Worm (Caenorhabditis elegans): Measurements from ENCODE around the gene srxa-18.

The srxa-18 gene

ce11 chrV:10120898-10121297, at the start of gene srxa-18:
Gene srxa-18 (minus strand): TSS chrV:10120997.
- no peak for TF ChIP-seq unc-62 (GFP tag; optimal IDR thresholded peaks at IDR 0.05)

ce11 chrV:10168870-10169269, 48.1 kb upstream of the srxa-18 start:
- TF ChIP-seq unc-62 (GFP tag; optimal IDR thresholded peaks at IDR 0.05) = no peak

ce11 chrV:10166368-10166767, 45.6 kb upstream of the srxa-18 start, which contains the start of gene C51E3.6:
Gene C51E3.6 (minus strand): TSS chrV:10166468.
- no peak for TF ChIP-seq unc-62 (GFP tag; optimal IDR thresholded peaks at IDR 0.05)

ce11 chrV:10160954-10161353, 40.2 kb upstream of the srxa-18 start, which contains the start of gene C51E3.10:
Gene C51E3.10 (minus strand): TSS chrV:10161134.
- no peak for TF ChIP-seq unc-62 (GFP tag; optimal IDR thresholded peaks at IDR 0.05)

- TF ChIP-seq unc-62 (GFP tag; optimal IDR thresholded peaks at IDR 0.05) = no peak
Observed at ce11 chrV:10159972-10160371, 39.2 kb upstream of the srxa-18 start.

- TF ChIP-seq unc-62 (GFP tag; optimal IDR thresholded peaks at IDR 0.05) = no peak
Observed at ce11 chrV:10158528-10158927, 37.7 kb upstream of the srxa-18 start, which contains the start of gene srsx-30. Gene srsx-30 (plus strand): TSS chrV:10158828.

ce11 chrV:10154698-10155097, 33.9 kb upstream of the srxa-18 start, which contains the start of gene srsx-29:
Gene srsx-29 (plus strand): TSS chrV:10154998.
- TF ChIP-seq unc-62 (GFP tag; optimal IDR thresholded peaks at IDR 0.05) = no peak

ce11 chrV:10153076-10153475, 32.3 kb upstream of the srxa-18 start:
- no peak for TF ChIP-seq unc-62 (GFP tag; optimal IDR thresholded peaks at IDR 0.05)

- no peak for TF ChIP-seq unc-62 (GFP tag; optimal IDR thresholded peaks at IDR 0.05)
Observed at ce11 chrV:10152278-10152677, 31.5 kb upstream of the srxa-18 start, which contains the start of gene srsx-28. Gene srsx-28 (plus strand): TSS chrV:10152578.

ce11 chrV:10149728-10150127, 28.9 kb upstream of the srxa-18 start, which contains the start of gene srsx-27:
Gene srsx-27 (plus strand): TSS chrV:10150028.
- no peak for TF ChIP-seq unc-62 (GFP tag; optimal IDR thresholded peaks at IDR 0.05)

- TF ChIP-seq unc-62 (GFP tag; optimal IDR thresholded peaks at IDR 0.05) = no peak
Observed at ce11 chrV:10148352-10148751, 27.6 kb upstream of the srxa-18 start, which contains the start of gene srsx-26. Gene srsx-26 (plus strand): TSS chrV:10148652.

ce11 chrV:10146787-10147186, 26.0 kb upstream of the srxa-18 start:
- TF ChIP-seq unc-62 (GFP tag; optimal IDR thresholded peaks at IDR 0.05) = no peak

ce11 chrV:10145653-10146052, 24.9 kb upstream of the srxa-18 start, which contains the start of gene C51E3.9:
Gene C51E3.9 (plus strand): TSS chrV:10145953.
- TF ChIP-seq unc-62 (GFP tag; optimal IDR thresholded peaks at IDR 0.05) = no peak

ce11 chrV:10134077-10134693, 13.4 kb upstream of the srxa-18 start, which contains the start of the genes C08B6.18, wdr-20 and C08B6.8:
Gene C08B6.18 (minus strand): TSS chrV:10134127.
Gene wdr-20 (minus strand): TSS chrV:10134158.
Gene C08B6.8 (plus strand): TSS chrV:10134643.
- no peak for TF ChIP-seq unc-62 (GFP tag; optimal IDR thresholded peaks at IDR 0.05)

ce11 chrV:10133277-10133676, 12.5 kb upstream of the srxa-18 start:
- TF ChIP-seq unc-62 (GFP tag; optimal IDR thresholded peaks at IDR 0.05) = no peak

ce11 chrV:10130195-10130594, 9.4 kb upstream of the srxa-18 start, which contains the start of gene aos-1:
Gene aos-1 (minus strand): TSS chrV:10130295.
- no peak for TF ChIP-seq unc-62 (GFP tag; optimal IDR thresholded peaks at IDR 0.05)

Data from whole organism, dauer.